Worm (Caenorhabditis elegans): Measurements from ENCODE around the gene ztf-9.
A peak's percentile ranks its signal among the peaks of the same experiment; 100 is the strongest.

ce11 chrV:9664620-9665019 is 27.3 kb downstream of the ztf-9 start:
- no peak for TF ChIP-seq fkh-10 (GFP tag; optimal IDR thresholded peaks at IDR 0.05)
- TF ChIP-seq pqm-1 (tag; optimal IDR thresholded peaks at IDR 0.05), result no peak
- TF ChIP-seq fkh-6 (tag; optimal IDR thresholded peaks at IDR 0.05), result no peak
- no peak for TF ChIP-seq nhr-11 (tag; optimal IDR thresholded peaks at IDR 0.05)
- TF ChIP-seq lim-6 (tag; optimal IDR thresholded peaks at IDR 0.05), result no peak
- no peak for TF ChIP-seq zip-5 (tag; optimal IDR thresholded peaks at IDR 0.05)
- peak; percentile 56 for TF ChIP-seq nfya-1 (tag; optimal IDR thresholded peaks at IDR 0.05)
- TF ChIP-seq Y22D7AL.16 (tag; optimal IDR thresholded peaks at IDR 0.05), result no peak
- TF ChIP-seq lin-11 (tag; optimal IDR thresholded peaks at IDR 0.05), result no peak
- no peak for TF ChIP-seq ceh-14 (tag; optimal IDR thresholded peaks at IDR 0.05)
- TF ChIP-seq npax-4 (tag; optimal IDR thresholded peaks at IDR 0.05), result no peak

Data from whole organism, late embryonic.